Worm (Caenorhabditis elegans) whole organism, L4 larva: ENCODE measurements around the gene Y73B6BL.22.

ENCODE experiments used
- F26F4.8 ChIP-seq: fragments of 200-800 bp; sonication (Bioruptor generic); conservative IDR thresholded peaks from 2 replicates; pipeline ENCODE4 v1.3.6; 2022; ENCODE audit warnings: missing genetic modification characterization, missing compliant biosample characterization
- F44E2.7 ChIP-seq: fragments of 200-800 bp; sonication (Bioruptor generic); IDR thresholded peaks from 2 replicates; pipeline ENCODE4 v2.1.2; 2022; ENCODE audit warnings: missing genetic modification characterization, missing compliant biosample characterization
- F49E8.2 ChIP-seq: sonication (generic microtip); optimal IDR thresholded peaks from 2 replicates; lab custom pipeline; 2016; ENCODE audit warnings: missing compliant biosample characterization, mild to moderate bottlenecking, missing genetic modification characterization, borderline replicate concordance
- R02D3.7 ChIP-seq: fragments of 150-350 bp; sonication (generic microtip); optimal IDR thresholded peaks from 3 replicates; lab custom pipeline; 2014; ENCODE audit warnings: missing biosample characterization, missing genetic modification characterization
- T20F7.1 ChIP-seq: fragments of 200-800 bp; sonication (Bioruptor generic); optimal IDR thresholded peaks from 2 replicates; lab custom pipeline; 2018; ENCODE audit warnings: mild to moderate bottlenecking, missing genetic modification characterization, missing compliant biosample characterization
- Y48G9A.11 ChIP-seq: fragments of 200-800 bp; sonication (Bioruptor generic); IDR thresholded peaks from 2 replicates; pipeline ENCODE4 v1.3.6; 2022; ENCODE audit warnings: missing genetic modification reagents, missing genetic modification characterization, missing compliant biosample characterization
- ZK546.5 ChIP-seq, 2 experiments: sonication (generic microtip); optimal IDR thresholded peaks; 2 replicates each; lab custom pipeline; 2017; ENCODE audit warnings: missing biosample characterization in 2 of 2, missing genetic modification characterization in 2 of 2
- aha-1 ChIP-seq: fragments of 150-350 bp; peaks from one replicate; lab custom pipeline; 2014; ENCODE audit warnings: missing biosample characterization, missing genetic modification characterization
- ama-1 ChIP-seq: fragments of 150-350 bp; optimal IDR thresholded peaks from 2 replicates; lab custom pipeline; 2014; ENCODE audit warnings: inconsistent platforms, mixed read lengths
- ceh-28 ChIP-seq: fragments of 150-350 bp; optimal IDR thresholded peaks from 2 replicates; lab custom pipeline; 2014; ENCODE audit warnings: missing biosample characterization, missing genetic modification reagents, missing genetic modification characterization
- ceh-62 ChIP-seq: sonication (generic microtip); optimal IDR thresholded peaks from 2 replicates; lab custom pipeline; 2017; ENCODE audit warnings: missing biosample characterization, missing genetic modification characterization
- daf-19 ChIP-seq: fragments of 200-800 bp; sonication (Bioruptor generic); conservative IDR thresholded peaks from 2 replicates; pipeline ENCODE4 v1.3.6; 2022; ENCODE audit warnings: missing genetic modification characterization, missing compliant biosample characterization
- dmd-8 ChIP-seq: fragments of 200-800 bp; sonication (Bioruptor generic); IDR thresholded peaks from 2 replicates; pipeline ENCODE4 v1.3.6; 2022; ENCODE audit warnings: missing genetic modification characterization, missing compliant biosample characterization
- dpl-1 ChIP-seq: fragments of 150-350 bp; optimal IDR thresholded peaks from 2 replicates; lab custom pipeline; 2014; ENCODE audit warnings: missing biosample characterization, missing genetic modification reagents, missing genetic modification characterization
- duxl-1 ChIP-seq: sonication (generic microtip); optimal IDR thresholded peaks from 2 replicates; lab custom pipeline; 2016; ENCODE audit warnings: mild to moderate bottlenecking, missing genetic modification characterization, moderate library complexity, missing compliant biosample characterization; ENCODE audit not compliant: poor library complexity
- dve-1 ChIP-seq: sonication (generic microtip); optimal IDR thresholded peaks from 2 replicates; lab custom pipeline; 2017; ENCODE audit warnings: antibody characterized with exemption, mild to moderate bottlenecking, missing genetic modification characterization, missing compliant biosample characterization; ENCODE audit not compliant: insufficient read depth
- fkh-10 ChIP-seq: fragments of 150-350 bp; optimal IDR thresholded peaks from 2 replicates; lab custom pipeline; 2014; ENCODE audit warnings: missing biosample characterization, missing genetic modification reagents, missing genetic modification characterization
- hif-1 ChIP-seq, 2 experiments: sonication (generic microtip); optimal IDR thresholded peaks; 2 replicates each; lab custom pipeline; 2016 to 2017; ENCODE audit warnings: missing compliant biosample characterization in 2 of 2, missing genetic modification characterization in 2 of 2, missing genetic modification reagents in 2 of 2, missing genotype in 2 of 2, mild to moderate bottlenecking in 1 of 2
- hmg-1.1 ChIP-seq: fragments of 200-800 bp; sonication (Bioruptor generic); IDR thresholded peaks from 2 replicates; pipeline ENCODE4 v1.3.6; 2022; ENCODE audit warnings: missing genetic modification reagents, missing genetic modification characterization, missing compliant biosample characterization
- jun-1 ChIP-seq: fragments of 150-350 bp; optimal IDR thresholded peaks from 2 replicates; lab custom pipeline; 2014; ENCODE audit warnings: missing biosample characterization, missing genetic modification reagents, missing genetic modification characterization
- lin-29 ChIP-seq: fragments of 200-800 bp; sonication (Bioruptor generic); IDR thresholded peaks from 2 replicates; pipeline ENCODE4 v1.3.6; 2022; ENCODE audit warnings: missing genetic modification reagents, missing genetic modification characterization, missing compliant biosample characterization
- lin-38 ChIP-seq: fragments of 200-800 bp; sonication (Bioruptor generic); IDR thresholded peaks from 2 replicates; pipeline ENCODE4 v1.3.6; 2022; ENCODE audit warnings: missing genetic modification reagents, missing genetic modification characterization, missing compliant biosample characterization
- mes-2 ChIP-seq: sonication (generic microtip); optimal IDR thresholded peaks from 2 replicates; lab custom pipeline; 2016; ENCODE audit warnings: missing genotype, mild to moderate bottlenecking, missing genetic modification characterization, missing compliant biosample characterization; ENCODE audit not compliant: poor library complexity, severe bottlenecking
- mxl-2 ChIP-seq: fragments of 200-800 bp; sonication (Bioruptor generic); conservative IDR thresholded peaks from 2 replicates; pipeline ENCODE4 v1.3.6; 2022; ENCODE audit warnings: missing genetic modification reagents, missing genetic modification characterization, missing compliant biosample characterization
- nhr-11 ChIP-seq: fragments of 150-350 bp; optimal IDR thresholded peaks from 2 replicates; lab custom pipeline; 2014; ENCODE audit warnings: missing biosample characterization, missing genetic modification characterization
- nhr-28 ChIP-seq: fragments of 150-350 bp; optimal IDR thresholded peaks from 2 replicates; lab custom pipeline; 2014; ENCODE audit warnings: missing biosample characterization, missing genetic modification characterization
- nhr-42 ChIP-seq: fragments of 200-800 bp; sonication (Bioruptor generic); IDR thresholded peaks from 2 replicates; pipeline ENCODE4 v1.3.6; 2022; ENCODE audit warnings: missing genetic modification characterization, missing compliant biosample characterization
- nhr-48 ChIP-seq: sonication (generic microtip); optimal IDR thresholded peaks from 2 replicates; lab custom pipeline; 2016; ENCODE audit warnings: mild to moderate bottlenecking, missing genetic modification characterization, missing compliant biosample characterization
- nhr-77 ChIP-seq: fragments of 150-350 bp; optimal IDR thresholded peaks from 2 replicates; lab custom pipeline; 2014; ENCODE audit warnings: missing biosample characterization, missing genetic modification characterization
- pha-4 ChIP-seq, 2 experiments: fragments of 150-350 bp in 1 of 2; fragments of 200-800 bp in 1 of 2; sonication (Bioruptor generic) in 1 of 2; IDR thresholded peaks in 1 of 2; optimal IDR thresholded peaks in 1 of 2; 2 replicates each; pipeline versions ENCODE4 v1.3.6 to Lab custom; 2014 to 2022; ENCODE audit warnings: missing genetic modification characterization in 2 of 2, missing genetic modification reagents in 2 of 2, missing biosample characterization in 1 of 2, missing compliant biosample characterization in 1 of 2
- sdz-12 ChIP-seq: fragments of 200-800 bp; sonication (Bioruptor generic); optimal IDR thresholded peaks from 2 replicates; lab custom pipeline; 2018; ENCODE audit warnings: mild to moderate bottlenecking, missing genetic modification characterization, missing compliant biosample characterization
- unc-130 ChIP-seq: sonication (generic microtip); optimal IDR thresholded peaks from 2 replicates; lab custom pipeline; 2016; ENCODE audit warnings: missing genetic modification reagents, missing genetic modification characterization, missing compliant biosample characterization
- vab-7 ChIP-seq: fragments of 200-800 bp; sonication (Bioruptor generic); IDR thresholded peaks from 2 replicates; pipeline ENCODE4 v1.3.6; 2022; ENCODE audit warnings: missing genetic modification reagents, missing genetic modification characterization, missing compliant biosample characterization
- zip-2 ChIP-seq: fragments of 150-350 bp; optimal IDR thresholded peaks from 2 replicates; lab custom pipeline; 2014; ENCODE audit warnings: missing biosample characterization, missing genetic modification characterization
- ztf-11 ChIP-seq: fragments of 150-350 bp; optimal IDR thresholded peaks from 2 replicates; lab custom pipeline; 2014; ENCODE audit warnings: missing biosample characterization, missing genetic modification characterization

Y73B6BL.22 gene

ce11 chrIV:6417612-6418011 lies 1.2 kb upstream of the Y73B6BL.22 start:
- TF ChIP-seq dpl-1 (GFP tag; lab: Kevin White, UChicago) (no peak), F49E8.2 (tag; lab: Kevin White, UChicago) (peak; percentile 20)

ce11 chrIV:6415149-6415548 lies 1.3 kb downstream of the Y73B6BL.22 start, which contains the start of gene exos-2:
TSS of gene exos-2 (plus strand) at chrIV:6415478.
- TF ChIP-seq lin-38 (peak; percentile 46), fkh-10 (GFP tag; lab: Kevin White, UChicago) (peak; percentile 32), zip-2 (tag; lab: Kevin White, UChicago) (no peak), T20F7.1 (GFP tag; lab: Kevin White, UChicago) (peak; percentile 98), vab-7 (GFP tag; lab: Robert Waterston, UW) (no peak), ztf-11 (tag; lab: Kevin White, UChicago) (no peak), nhr-77 (tag; lab: Kevin White, UChicago) (no peak), nhr-48 (tag; lab: Kevin White, UChicago) (no peak), pha-4 (GFP tag; IDR thresholded peaks at IDR 0.05; lab: Robert Waterston, UW) (no peak), pha-4 (tag; optimal IDR thresholded peaks at IDR 0.05; lab: Kevin White, UChicago) (peak; percentile 17), dpl-1 (GFP tag; lab: Kevin White, UChicago) (peak; percentile 96), jun-1 (tag; lab: Kevin White, UChicago) (no peak), ceh-28 (tag; lab: Kevin White, UChicago) (no peak), hmg-1.1 (GFP tag; lab: Robert Waterston, UW) (0 out of 2 replicates have a peak, but pooled peaks have one; percentile 12), aha-1 (tag; lab: Kevin White, UChicago) (peak; percentile 35), Y48G9A.11 (GFP tag; lab: Robert Waterston, UW) (peak; percentile 99), R02D3.7 (tag; lab: Kevin White, UChicago) (peak; percentile 95), nhr-28 (tag; lab: Kevin White, UChicago) (no peak)

- no peak for TF ChIP-seq unc-130 (GFP tag; lab: Kevin White, UChicago)
- no peak for TF ChIP-seq F44E2.7
- no peak for TF ChIP-seq F26F4.8 (GFP tag; lab: Robert Waterston, UW)
- no peak for TF ChIP-seq ZK546.5 (tag; optimal IDR thresholded peaks at IDR 0.05; lab: Kevin White, UChicago)
- TF ChIP-seq nhr-11 (tag; lab: Kevin White, UChicago): no peak
- no peak for TF ChIP-seq dmd-8 (GFP tag; lab: Robert Waterston, UW)
- TF ChIP-seq dve-1 (tag; lab: Kevin White, UChicago): no peak
- TF ChIP-seq ceh-62 (tag; lab: Kevin White, UChicago): no peak
- no peak for TF ChIP-seq mes-2 (tag; lab: Kevin White, UChicago)
- no peak for TF ChIP-seq ama-1 (lab: Kevin White, UChicago)
Observed at ce11 chrIV:6413482-6413881, 3.0 kb downstream of the Y73B6BL.22 start, which contains the start of gene nlp-71. TSS of gene nlp-71 (minus strand) at chrIV:6413582.

ce11 chrIV:6404871-6405270 lies 11.6 kb downstream of the Y73B6BL.22 start, which contains the start of gene srv-13:
TSS of gene srv-13 (plus strand) at chrIV:6405171.
- TF ChIP-seq daf-19 (GFP tag; lab: Robert Waterston, UW) (no peak), sdz-12 (GFP tag; lab: Kevin White, UChicago) (no peak), mxl-2 (GFP tag; lab: Robert Waterston, UW) (no peak), duxl-1 (tag; lab: Kevin White, UChicago) (no peak), nhr-48 (tag; lab: Kevin White, UChicago) (no peak), nhr-42 (GFP tag; lab: Robert Waterston, UW) (no peak), lin-29 (GFP tag; lab: Robert Waterston, UW) (no peak), hif-1 (tag; optimal IDR thresholded peaks at IDR 0.05; lab: Kevin White, UChicago) (no peak)
